Worm (Caenorhabditis elegans): ENCODE results near the gene sma-10.

DNA sequence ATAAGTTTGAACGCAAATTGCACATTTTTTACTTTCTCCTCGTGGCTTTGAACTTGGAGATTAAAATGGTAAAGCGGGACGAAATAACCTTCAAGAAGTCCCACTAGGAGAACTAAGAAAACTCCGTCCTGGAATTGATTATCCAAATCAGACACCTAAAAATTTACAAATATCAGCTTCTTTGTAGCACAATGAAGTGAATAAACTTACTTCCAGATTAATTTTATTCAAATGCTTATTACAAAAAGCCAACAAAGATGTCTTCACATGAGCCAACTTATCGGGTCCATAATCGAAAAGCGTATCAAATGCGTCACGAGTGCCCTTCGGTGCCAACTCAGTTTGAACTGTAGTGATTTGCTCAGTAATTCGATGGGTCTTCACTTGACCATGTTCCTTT lies 11.8 kb upstream of the sma-10 start:
- TF ChIP-seq R02D3.7 (tag; optimal IDR thresholded peaks at IDR 0.05) (no peak), nhr-25 (tag; optimal IDR thresholded peaks at IDR 0.05) (no peak), nhr-77 (tag; optimal IDR thresholded peaks at IDR 0.05) (no peak), nhr-12 (tag; optimal IDR thresholded peaks at IDR 0.05) (no peak), ztf-11 (tag; optimal IDR thresholded peaks at IDR 0.05) (no peak), unc-62 (GFP tag; optimal IDR thresholded peaks at IDR 0.05) (no peak), nhr-237 (tag; optimal IDR thresholded peaks at IDR 0.05) (no peak), lin-15B (tag; optimal IDR thresholded peaks at IDR 0.05) (no peak)
